Worm (Caenorhabditis elegans): Measurements from ENCODE around the gene ctsa-2.
A peak's percentile ranks its signal among the peaks of the same experiment; 100 is the strongest.

ctsa-2 gene

DNA sequence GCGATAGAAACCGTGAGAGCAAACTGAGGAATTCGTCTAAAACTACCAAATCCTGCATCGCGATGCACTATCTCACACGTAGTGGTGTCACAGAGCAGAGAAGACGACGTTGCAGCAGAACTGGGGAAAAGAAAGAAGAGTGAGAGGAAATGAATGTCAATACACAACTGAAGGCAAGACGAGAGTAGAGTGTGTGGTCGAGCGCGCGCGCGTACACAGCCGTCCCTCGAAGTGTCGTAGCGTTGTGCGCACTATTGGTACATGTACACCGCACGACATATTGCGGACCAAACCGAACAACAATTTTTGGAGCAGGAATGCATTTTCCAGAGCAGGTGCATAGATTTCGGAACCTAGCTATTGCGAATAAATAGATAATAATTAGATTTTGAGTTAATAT, 52.0 kb downstream of the ctsa-2 start:
- TF ChIP-seq ceh-22 (tag; optimal IDR thresholded peaks at IDR 0.05) (no peak), zip-5 (tag; optimal IDR thresholded peaks at IDR 0.05) (no peak), odd-2 (tag; optimal IDR thresholded peaks at IDR 0.05) (no peak), eyg-1 (tag; optimal IDR thresholded peaks at IDR 0.05) (no peak), C38D4.7 (GFP tag; optimal IDR thresholded peaks at IDR 0.05) (no peak), T23F11.4 (GFP tag; optimal IDR thresholded peaks at IDR 0.05) (no peak), lim-6 (tag; optimal IDR thresholded peaks at IDR 0.05) (no peak), unc-55 (GFP tag; optimal IDR thresholded peaks at IDR 0.05) (peak; percentile 32), hlh-15 (tag; optimal IDR thresholded peaks at IDR 0.05) (no peak), ceh-34 (tag; optimal IDR thresholded peaks at IDR 0.05) (peak; percentile 50), ceh-2 (tag; optimal IDR thresholded peaks at IDR 0.05) (no peak), lin-11 (tag; optimal IDR thresholded peaks at IDR 0.05) (no peak), unc-42 (tag; optimal IDR thresholded peaks at IDR 0.05) (peak; percentile 62), pros-1 (tag; optimal IDR thresholded peaks at IDR 0.05) (no peak), ama-1 (optimal IDR thresholded peaks at IDR 0.05) (no peak), fax-1 (tag; optimal IDR thresholded peaks at IDR 0.05) (no peak), ceh-9 (tag; optimal IDR thresholded peaks at IDR 0.05) (no peak), nhr-11 (tag; optimal IDR thresholded peaks at IDR 0.05) (no peak), ceh-31 (tag; optimal IDR thresholded peaks at IDR 0.05) (peak; percentile 66), tbx-2 (tag; optimal IDR thresholded peaks at IDR 0.05) (peak; percentile 77), madf-2 (tag; optimal IDR thresholded peaks at IDR 0.05) (no peak), ets-4 (tag; optimal IDR thresholded peaks at IDR 0.05) (no peak), pat-9 (tag; optimal IDR thresholded peaks at IDR 0.05) (peak; percentile 11), nfya-1 (tag; optimal IDR thresholded peaks at IDR 0.05) (peak; percentile 65), pha-2 (tag; optimal IDR thresholded peaks at IDR 0.05) (no peak), ceh-48 (tag; optimal IDR thresholded peaks at IDR 0.05) (peak; percentile 30), dmd-4 (tag; optimal IDR thresholded peaks at IDR 0.05; ENCODE audit: borderline replicate concordance) (no peak), che-1 (tag; optimal IDR thresholded peaks at IDR 0.05) (no peak), K09A11.1 (tag; optimal IDR thresholded peaks at IDR 0.05; ENCODE audit: insufficient read depth) (no peak), tbx-7 (tag; optimal IDR thresholded peaks at IDR 0.05) (no peak), nhr-232 (tag; optimal IDR thresholded peaks at IDR 0.05) (no peak), pag-3 (tag; optimal IDR thresholded peaks at IDR 0.05; ENCODE audit: borderline replicate concordance) (no peak), ahr-1 (tag; optimal IDR thresholded peaks at IDR 0.05) (no peak), hlh-30 (tag; optimal IDR thresholded peaks at IDR 0.05; ENCODE audit: insufficient read depth) (peak; percentile 11), mec-3 (tag; optimal IDR thresholded peaks at IDR 0.05; ENCODE audit: borderline replicate concordance) (no peak), pqm-1 (tag; optimal IDR thresholded peaks at IDR 0.05) (no peak), pax-1 (tag; optimal IDR thresholded peaks at IDR 0.05) (no peak), ceh-14 (tag; optimal IDR thresholded peaks at IDR 0.05) (peak; percentile 68), ceh-18 (tag; optimal IDR thresholded peaks at IDR 0.05) (peak; percentile 31), ztf-16 (tag; optimal IDR thresholded peaks at IDR 0.05) (no peak), hlh-6 (tag; optimal IDR thresholded peaks at IDR 0.05) (peak; percentile 50), ceh-45 (GFP tag; IDR thresholded peaks at IDR 0.05) (no peak), Y22D7AL.16 (tag; optimal IDR thresholded peaks at IDR 0.05) (no peak), ceh-19 (GFP tag; optimal IDR thresholded peaks at IDR 0.05) (peak; percentile 36), fkh-10 (GFP tag; optimal IDR thresholded peaks at IDR 0.05) (no peak), npax-4 (tag; optimal IDR thresholded peaks at IDR 0.05) (no peak), syd-9 (tag; optimal IDR thresholded peaks at IDR 0.05) (peak; percentile 60), unc-86 (tag; optimal IDR thresholded peaks at IDR 0.05) (no peak), sdc-2 (tag; optimal IDR thresholded peaks at IDR 0.05) (peak; percentile 62), F13H6.1 (tag; optimal IDR thresholded peaks at IDR 0.05) (no peak), hlh-8 (tag; optimal IDR thresholded peaks at IDR 0.05) (peak; percentile 9), ceh-24 (tag; optimal IDR thresholded peaks at IDR 0.05) (no peak), K02D7.2 (tag; optimal IDR thresholded peaks at IDR 0.05) (no peak), rnt-1 (tag; optimal IDR thresholded peaks at IDR 0.05) (peak; percentile 28)
